Fruit fly (Drosophila melanogaster) whole organism, embryonic: ENCODE results near the gene Ing5.
A peak's percentile ranks its signal among the peaks of the same experiment; 100 is the strongest.

Experiments used
- Ada2b ChIP-seq: fragments of 200-800 bp; sonication (Bioruptor generic); IDR thresholded peaks from 2 replicates; pipeline ENCODE4 v1.3.6; 2022; ENCODE audit warnings: missing biosample characterization, missing genetic modification characterization
- Antp ChIP-seq: fragments of 200-800 bp; sonication (Bioruptor generic); optimal IDR thresholded peaks from 3 replicates; lab custom pipeline; 2016; ENCODE audit warnings: missing biosample characterization, missing genetic modification characterization
- CG10267 ChIP-seq: fragments of 200-800 bp; sonication (Bioruptor generic); optimal IDR thresholded peaks from 2 replicates; lab custom pipeline; 2018; ENCODE audit warnings: missing biosample characterization, mild to moderate bottlenecking, missing genetic modification characterization, moderate library complexity
- CG12391 ChIP-seq: fragments of 200-800 bp; sonication (Bioruptor generic); optimal IDR thresholded peaks from 3 replicates; lab custom pipeline; 2018; ENCODE audit warnings: missing biosample characterization, mild to moderate bottlenecking, missing genetic modification characterization, moderate library complexity
- CG13287 ChIP-seq: fragments of 200-800 bp; sonication (Bioruptor generic); IDR thresholded peaks from 2 replicates; pipeline ENCODE4 v1.3.6; 2022; ENCODE audit warnings: missing biosample characterization, missing genetic modification characterization; ENCODE audit not compliant: partially characterized antibody
- CG13424 ChIP-seq: fragments of 200-800 bp; sonication (Bioruptor generic); optimal IDR thresholded peaks from 2 replicates; lab custom pipeline; 2019; ENCODE audit warnings: missing biosample characterization, mild to moderate bottlenecking, missing genetic modification characterization, moderate library complexity
- CG15514 ChIP-seq: fragments of 200-800 bp; sonication (Bioruptor generic); optimal IDR thresholded peaks from 3 replicates; lab custom pipeline; 2017; ENCODE audit warnings: missing biosample characterization, missing genetic modification characterization, mild to moderate bottlenecking, moderate library complexity, missing genetic modification reagents
- CG15601 ChIP-seq: fragments of 200-800 bp; sonication (Bioruptor generic); optimal IDR thresholded peaks from 3 replicates; lab custom pipeline; 2019; ENCODE audit warnings: missing biosample characterization, mild to moderate bottlenecking, missing genetic modification characterization, moderate library complexity
- CG16863 ChIP-seq: fragments of 200-800 bp; sonication (Bioruptor generic); optimal IDR thresholded peaks from 3 replicates; lab custom pipeline; 2016; ENCODE audit warnings: missing biosample characterization, missing genetic modification characterization
- CG17361 ChIP-seq: fragments of 200-800 bp; sonication (Bioruptor generic); IDR thresholded peaks from 3 replicates; pipeline ENCODE4 v1.3.6; 2022; ENCODE audit warnings: missing biosample characterization, missing genetic modification characterization
- CG18262 ChIP-seq: fragments of 200-800 bp; optimal IDR thresholded peaks from 3 replicates; lab custom pipeline; 2019; ENCODE audit warnings: missing biosample characterization, mild to moderate bottlenecking, missing genetic modification characterization, moderate library complexity
- CG2120 ChIP-seq: fragments of 200-800 bp; sonication (Bioruptor generic); optimal IDR thresholded peaks from 3 replicates; lab custom pipeline; 2016; ENCODE audit warnings: missing biosample characterization, missing genetic modification characterization
- CG2889 ChIP-seq: fragments of 200-800 bp; sonication (Bioruptor generic); IDR thresholded peaks from 3 replicates; pipeline ENCODE4 v1.3.6; 2022; ENCODE audit warnings: missing biosample characterization, missing genetic modification characterization
- CG32532 ChIP-seq: fragments of 200-800 bp; sonication (Bioruptor generic); IDR thresholded peaks from 2 replicates; pipeline ENCODE4 v1.3.6; 2022; ENCODE audit warnings: missing biosample characterization, missing genetic modification characterization
- CG3838 ChIP-seq: fragments of 200-800 bp; sonication (Bioruptor generic); optimal IDR thresholded peaks from 3 replicates; lab custom pipeline; 2016; ENCODE audit warnings: missing biosample characterization, missing genetic modification characterization
- CG6254 ChIP-seq: fragments of 200-800 bp; sonication (Bioruptor generic); optimal IDR thresholded peaks from 3 replicates; lab custom pipeline; 2017; ENCODE audit warnings: mild to moderate bottlenecking, missing biosample characterization, missing genetic modification reagents, missing genetic modification characterization
- CG6689 ChIP-seq: fragments of 200-800 bp; sonication (Bioruptor generic); IDR thresholded peaks from 2 replicates; pipeline ENCODE4 v1.3.6; 2022; ENCODE audit warnings: missing biosample characterization, missing genetic modification characterization
- CG7357 ChIP-seq: fragments of 200-800 bp; sonication (Bioruptor generic); IDR thresholded peaks from 3 replicates; pipeline ENCODE4 v1.3.6; 2022; ENCODE audit warnings: missing biosample characterization, missing genetic modification characterization
- HLHmδ ChIP-seq: fragments of 200-800 bp; sonication (Bioruptor generic); optimal IDR thresholded peaks from 2 replicates; lab custom pipeline; 2018; ENCODE audit warnings: missing biosample characterization, mild to moderate bottlenecking, missing genetic modification characterization, moderate library complexity
- MESR4 ChIP-seq: fragments of 200-800 bp; sonication (Bioruptor generic); optimal IDR thresholded peaks from 2 replicates; lab custom pipeline; 2018; ENCODE audit warnings: missing biosample characterization, mild to moderate bottlenecking, missing genetic modification characterization, moderate library complexity
- Ptx1 ChIP-seq: fragments of 200-800 bp; sonication (Bioruptor generic); IDR thresholded peaks from 2 replicates; pipeline ENCODE4 v1.3.6; 2022; ENCODE audit warnings: missing biosample characterization, missing genetic modification characterization
- Side ChIP-seq: fragments of 200-800 bp; sonication (Bioruptor generic); optimal IDR thresholded peaks from 2 replicates; lab custom pipeline; 2016; ENCODE audit warnings: missing biosample characterization, missing genetic modification characterization
- TFAM ChIP-seq: fragments of 200-800 bp; sonication (Bioruptor generic); optimal IDR thresholded peaks from 2 replicates; lab custom pipeline; 2017; ENCODE audit warnings: missing biosample characterization, missing genetic modification characterization, inconsistent platforms
- Tbp ChIP-seq: fragments of >200 bp; optimal IDR thresholded peaks from 2 replicates; lab custom pipeline; 2018; ENCODE audit warnings: missing biosample characterization, missing genetic modification characterization
- dan ChIP-seq: fragments of 200-800 bp; sonication (Bioruptor generic); IDR thresholded peaks from 2 replicates; pipeline ENCODE4 v1.3.6; 2022; ENCODE audit warnings: missing biosample characterization, missing genetic modification characterization
- danr ChIP-seq: fragments of 200-800 bp; sonication (Bioruptor generic); IDR thresholded peaks from 2 replicates; pipeline ENCODE4 v1.3.6; 2022; ENCODE audit warnings: missing biosample characterization, missing genetic modification characterization
- eyg ChIP-seq: fragments of 200-800 bp; sonication (Bioruptor generic); optimal IDR thresholded peaks from 3 replicates; lab custom pipeline; 2016; ENCODE audit warnings: missing biosample characterization, missing genetic modification characterization
- gem ChIP-seq: fragments of 200-800 bp; sonication (Bioruptor generic); optimal IDR thresholded peaks from 2 replicates; lab custom pipeline; 2019; ENCODE audit warnings: missing biosample characterization, mild to moderate bottlenecking, missing genetic modification characterization, moderate library complexity
- gro ChIP-seq: fragments of 200-800 bp; sonication (Bioruptor generic); optimal IDR thresholded peaks from 2 replicates; lab custom pipeline; 2016; ENCODE audit warnings: missing biosample characterization, missing genetic modification characterization
- lilli ChIP-seq: fragments of 200-800 bp; sonication (Bioruptor generic); optimal IDR thresholded peaks from 3 replicates; lab custom pipeline; 2016; ENCODE audit warnings: missing biosample characterization, missing genetic modification characterization
- onecut ChIP-seq: fragments of 200-800 bp; sonication (Bioruptor generic); IDR thresholded peaks from 2 replicates; pipeline ENCODE4 v1.3.6; 2022; ENCODE audit warnings: missing biosample characterization, missing genetic modification characterization
- otp ChIP-seq: fragments of 200-800 bp; sonication (Bioruptor generic); IDR thresholded peaks from 3 replicates; pipeline ENCODE4, ENCODE4 v1.3.6; 2022; ENCODE audit warnings: missing biosample characterization, missing genetic modification characterization
- prd ChIP-seq, 3 experiments: fragments of >200 bp in 2 of 3; fragments of 200-800 bp in 1 of 3; sonication (Bioruptor generic) in 1 of 3; optimal IDR thresholded peaks in 2 of 3; IDR thresholded peaks in 1 of 3; 2 replicates in 2 of 3; 3 replicates in 1 of 3; pipeline versions ENCODE4 v1.3.6 to Lab custom; 2017 to 2022; ENCODE audit warnings: missing biosample characterization in 1 of 3, missing genetic modification characterization in 1 of 3
- sens ChIP-seq: fragments of 200-800 bp; sonication (Bioruptor generic); peaks from one replicate; lab custom pipeline; 2016; ENCODE audit warnings: missing biosample characterization, missing genetic modification characterization
- shn ChIP-seq: fragments of 200-800 bp; sonication (Bioruptor generic); optimal IDR thresholded peaks from 3 replicates; lab custom pipeline; 2016; ENCODE audit warnings: missing biosample characterization, missing genetic modification characterization
- sug ChIP-seq: fragments of 200-800 bp; optimal IDR thresholded peaks from 2 replicates; lab custom pipeline; 2019; ENCODE audit warnings: missing biosample characterization, mild to moderate bottlenecking, missing genetic modification characterization, moderate library complexity
- tio ChIP-seq: fragments of 200-800 bp; sonication (Bioruptor generic); optimal IDR thresholded peaks from 2 replicates; lab custom pipeline; 2017; ENCODE audit warnings: missing biosample characterization, missing genetic modification characterization, inconsistent platforms
- tll ChIP-seq, 2 experiments: fragments of 200-800 bp in 1 of 2; fragments of >200 bp in 1 of 2; sonication (Bioruptor generic) in 1 of 2; optimal IDR thresholded peaks; 2 replicates each; lab custom pipeline; 2017 to 2019; ENCODE audit warnings: missing biosample characterization in 2 of 2, missing genetic modification characterization in 2 of 2, mild to moderate bottlenecking in 1 of 2, moderate library complexity in 1 of 2
- unc-4 ChIP-seq: fragments of 200-800 bp; sonication (Bioruptor generic); IDR thresholded peaks from 2 replicates; pipeline ENCODE4 v1.3.6; 2022; ENCODE audit warnings: missing biosample characterization, missing genetic modification characterization; ENCODE audit not compliant: partially characterized antibody
- wdn ChIP-seq: fragments of 200-800 bp; sonication (Bioruptor generic); IDR thresholded peaks from 2 replicates; pipeline ENCODE4 v1.3.6; 2022; ENCODE audit warnings: missing biosample characterization, missing genetic modification characterization
- zen ChIP-seq: fragments of 200-800 bp; sonication (Bioruptor generic); optimal IDR thresholded peaks from 3 replicates; lab custom pipeline; 2018; ENCODE audit warnings: missing biosample characterization, mild to moderate bottlenecking, missing genetic modification characterization, moderate library complexity

Ing5 gene

dm6 chr2L:13382351-13383029 is 4.6 kb downstream of the Ing5 start, which contains the start of gene loqs (continued):
- TF ChIP-seq Antp (GFP tag; lab: Kevin White, UChicago) (no peak), HLHmδ (GFP tag; lab: Kevin White, UChicago) (no peak), tll (GFP tag; optimal IDR thresholded peaks at IDR 0.05; lab: Kevin White, UChicago) (no peak), CG2120 (GFP tag; lab: Kevin White, UChicago) (peak; percentile 45), CG3838 (GFP tag; lab: Kevin White, UChicago) (no peak), CG15601 (tag; lab: Kevin White, UChicago) (peak; percentile 12), Tbp (no peak), CG13424 (tag; lab: Kevin White, UChicago) (peak; percentile 31), prd (optimal IDR thresholded peaks at IDR 0.05; lab: Kevin White, UChicago) (no peak), prd (GFP tag; IDR thresholded peaks at IDR 0.05; lab: Robert Waterston, UW) (0 out of 3 replicates have a peak, but pooled peaks have one; percentile 7), CG12391 (tag; lab: Kevin White, UChicago) (peak; percentile 60), gro (no peak), Side (GFP tag; lab: Kevin White, UChicago) (no peak), CG13287 (GFP tag; lab: Robert Waterston, UW) (peak; percentile 67), CG18262 (peak; percentile 7), CG17361 (0 out of 3 replicates have a peak, but pooled peaks have one; percentile 27), unc-4 (peak; percentile 50; the same call in 1 of the 2 replicates), dan (GFP tag; lab: Robert Waterston, UW) (no peak), danr (GFP tag; lab: Robert Waterston, UW) (no peak), eyg (GFP tag; lab: Kevin White, UChicago) (no peak), CG32532 (GFP tag; lab: Robert Waterston, UW) (no peak), gem (peak; percentile 50), sug (peak; percentile 36), CG6689 (GFP tag; lab: Robert Waterston, UW) (0 out of 2 replicates have a peak, but pooled peaks have one; percentile 5), MESR4 (GFP tag; lab: Kevin White, UChicago) (peak; percentile 55), CG6254 (GFP tag; lab: Kevin White, UChicago) (no peak), Ptx1 (GFP tag; lab: Robert Waterston, UW) (no peak), Ada2b (GFP tag; lab: Robert Waterston, UW) (peak; percentile 10; the same call in 1 of the 2 replicates), CG10267 (tag; lab: Kevin White, UChicago) (peak; percentile 39), onecut (peak; percentile 99), shn (no peak), lilli (GFP tag; lab: Kevin White, UChicago) (peak; percentile 24), wdn (GFP tag; lab: Robert Waterston, UW) (no peak), CG16863 (GFP tag; lab: Kevin White, UChicago) (no peak), CG2889 (no peak), CG15514 (GFP tag; lab: Kevin White, UChicago) (peak; percentile 18), TFAM (no peak), sens (GFP tag; lab: Kevin White, UChicago) (peak; percentile 32), tio (GFP tag; lab: Kevin White, UChicago) (no peak), CG7357 (GFP tag; lab: Robert Waterston, UW) (no peak), zen (no peak), otp (no peak)
